Worm (Caenorhabditis elegans): ENCODE data around the gene npr-16.

npr-16 gene

ce11 chrX:3540861-3541260 is 22.3 kb downstream of the npr-16 start:
- 0 out of 2 replicates have a peak, but pooled peaks have one; percentile 3 for TF ChIP-seq nhr-19 (GFP tag; conservative IDR thresholded peaks at IDR 0.05)
- TF ChIP-seq snu-23 (GFP tag; optimal IDR thresholded peaks at IDR 0.05): peak; percentile 39
- no peak for TF ChIP-seq C04F5.9 (tag; optimal IDR thresholded peaks at IDR 0.05)
- peak; percentile 64 for TF ChIP-seq blmp-1 (tag; optimal IDR thresholded peaks at IDR 0.05)
- no peak for TF ChIP-seq ces-1 (GFP tag; optimal IDR thresholded peaks at IDR 0.05)
- peak; percentile 29 for TF ChIP-seq C16A3.4 (tag; optimal IDR thresholded peaks at IDR 0.05)
- TF ChIP-seq swsn-7 (tag; optimal IDR thresholded peaks at IDR 0.05): peak; percentile 1
- TF ChIP-seq elt-3 (tag; optimal IDR thresholded peaks at IDR 0.05): no peak
- peak; percentile 40 to 53 for TF ChIP-seq lin-35 (GFP tag; optimal IDR thresholded peaks at IDR 0.05)
- TF ChIP-seq mef-2 (tag; optimal IDR thresholded peaks at IDR 0.05): no peak
- peak; percentile 38 for TF ChIP-seq rnt-1 (tag; optimal IDR thresholded peaks at IDR 0.05)
- TF ChIP-seq nhr-47 (tag; optimal IDR thresholded peaks at IDR 0.05): peak; percentile 28
- TF ChIP-seq mep-1 (tag; optimal IDR thresholded peaks at IDR 0.05): peak; percentile 37
- TF ChIP-seq dpl-1 (GFP tag; optimal IDR thresholded peaks at IDR 0.05): peak; percentile 17 to 48 (median 31)
- TF ChIP-seq tbx-2 (tag; optimal IDR thresholded peaks at IDR 0.05): peak; percentile 12
- TF ChIP-seq nhr-85 (tag): peak; percentile 61
- peak; percentile 13 to 40 for TF ChIP-seq lsy-2 (tag; optimal IDR thresholded peaks at IDR 0.05)
- TF ChIP-seq efl-1 (optimal IDR thresholded peaks at IDR 0.05): peak in 1 of 2 experiments; percentile 59
- TF ChIP-seq efl-1 (GFP tag; optimal IDR thresholded peaks at IDR 0.05 in 1 of 2): peak in 1 of 2 experiments; percentile 49
- peak in 1 of 2 experiments; percentile 19 for TF ChIP-seq mdl-1 (tag; optimal IDR thresholded peaks at IDR 0.05)
- TF ChIP-seq nhr-77 (tag; optimal IDR thresholded peaks at IDR 0.05): no peak
- TF ChIP-seq nhr-90 (tag; optimal IDR thresholded peaks at IDR 0.05; ENCODE audit: poor library complexity): peak; percentile 15
- no peak for TF ChIP-seq F16B12.6 (tag; optimal IDR thresholded peaks at IDR 0.05)
- TF ChIP-seq ceh-90 (tag; optimal IDR thresholded peaks at IDR 0.05): no peak
- no peak for TF ChIP-seq C34B4.2 (tag; optimal IDR thresholded peaks at IDR 0.05)
- TF ChIP-seq ama-1 (optimal IDR thresholded peaks at IDR 0.05): peak; percentile 56
- TF ChIP-seq efl-3 (GFP tag; optimal IDR thresholded peaks at IDR 0.05): no peak
- no peak for TF ChIP-seq ceh-8 (GFP tag; optimal IDR thresholded peaks at IDR 0.05)
- peak; percentile 79 for TF ChIP-seq lin-14 (GFP tag; optimal IDR thresholded peaks at IDR 0.05)
- no peak for TF ChIP-seq sup-37 (GFP tag; optimal IDR thresholded peaks at IDR 0.05)
- peak; percentile 30 for TF ChIP-seq nhr-71 (tag; optimal IDR thresholded peaks at IDR 0.05)
- TF ChIP-seq ceh-82 (tag; optimal IDR thresholded peaks at IDR 0.05): peak in 1 of 3 experiments; percentile 2

- TF ChIP-seq pqm-1 (tag; optimal IDR thresholded peaks at IDR 0.05) (no peak), fkh-4 (tag; optimal IDR thresholded peaks at IDR 0.05; ENCODE audit: borderline replicate concordance) (no peak), nhr-85 (tag) (no peak), nhr-237 (tag; optimal IDR thresholded peaks at IDR 0.05) (no peak), lin-14 (GFP tag; optimal IDR thresholded peaks at IDR 0.05) (no peak), mdl-1 (tag; optimal IDR thresholded peaks at IDR 0.05) (no peak), hlh-17 (GFP tag; optimal IDR thresholded peaks at IDR 0.05; ENCODE audit: borderline replicate concordance) (no peak), lin-15B (tag; optimal IDR thresholded peaks at IDR 0.05) (no peak), lin-35 (GFP tag; optimal IDR thresholded peaks at IDR 0.05) (no peak), isw-1 (GFP tag; IDR thresholded peaks at IDR 0.05) (no peak), sox-4 (tag; optimal IDR thresholded peaks at IDR 0.05) (no peak)
Measured at ce11 chrX:3542242-3542641, 23.6 kb downstream of the npr-16 start, which contains the start of gene rgs-7. rgs-7 (plus strand) TSS chrX:3542542.

DNA sequence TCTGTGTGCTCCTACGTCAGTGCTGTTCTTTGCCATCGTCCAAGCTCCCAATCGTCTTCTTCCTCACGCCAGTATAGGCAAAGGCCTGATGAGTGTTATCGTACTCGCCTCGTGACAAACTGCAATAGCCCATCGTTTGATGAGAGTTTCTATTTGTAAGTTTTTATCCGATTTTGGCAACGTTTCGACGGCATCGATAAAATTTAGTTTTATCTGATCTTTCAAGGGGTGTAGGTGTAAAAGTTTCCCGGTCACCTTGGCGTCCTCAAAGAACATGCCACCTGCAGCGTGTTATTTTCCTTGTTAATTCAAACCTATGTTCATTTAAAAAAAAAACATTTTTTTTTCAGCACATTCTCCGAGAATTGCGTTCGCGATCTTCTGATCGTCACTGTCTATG is 28.5 kb downstream of the npr-16 start:
- TF ChIP-seq lin-35 (GFP tag; optimal IDR thresholded peaks at IDR 0.05) (no peak), nhr-85 (tag) (peak; percentile 63), lin-14 (GFP tag; optimal IDR thresholded peaks at IDR 0.05) (peak; percentile 15), fos-1 (tag; optimal IDR thresholded peaks at IDR 0.05) (no peak), dsc-1 (tag; optimal IDR thresholded peaks at IDR 0.05) (no peak), skn-1 (tag; optimal IDR thresholded peaks at IDR 0.05) (no peak), nhr-20 (tag; optimal IDR thresholded peaks at IDR 0.05) (peak; percentile 31), fkh-4 (tag; optimal IDR thresholded peaks at IDR 0.05; ENCODE audit: borderline replicate concordance) (no peak), ama-1 (optimal IDR thresholded peaks at IDR 0.05) (no peak), nhr-237 (tag; optimal IDR thresholded peaks at IDR 0.05) (no peak)

Measured in whole organism, L1 larva.